Worm (Caenorhabditis elegans) whole organism, late embryonic: ENCODE data around the gene mars-1.

Experiments
- C08G9.2 ChIP-seq: sonication (generic microtip); optimal IDR thresholded peaks from 2 replicates; lab custom pipeline; 2016; ENCODE audit warnings: mild to moderate bottlenecking, missing genetic modification characterization, moderate library complexity, missing compliant biosample characterization
- F13H6.1 ChIP-seq: sonication (generic microtip); optimal IDR thresholded peaks from 2 replicates; lab custom pipeline; 2016; ENCODE audit warnings: missing genetic modification characterization, missing compliant biosample characterization
- K09A11.1 ChIP-seq: sonication (generic microtip); optimal IDR thresholded peaks from 2 replicates; lab custom pipeline; 2017; ENCODE audit warnings: antibody characterized with exemption, mild to moderate bottlenecking, missing genetic modification characterization, missing compliant biosample characterization; ENCODE audit not compliant: insufficient read depth
- T23F11.4 ChIP-seq: fragments of 200-800 bp; sonication (Bioruptor generic); optimal IDR thresholded peaks from 2 replicates; lab custom pipeline; 2018; ENCODE audit warnings: mild to moderate bottlenecking, missing genetic modification characterization, missing compliant biosample characterization
- Y22D7AL.16 ChIP-seq: sonication (generic microtip); optimal IDR thresholded peaks from 2 replicates; lab custom pipeline; 2016; ENCODE audit warnings: missing genetic modification characterization, missing compliant biosample characterization
- ama-1 ChIP-seq: fragments of 150-350 bp; optimal IDR thresholded peaks from 2 replicates; lab custom pipeline; 2014
- ceh-14 ChIP-seq: sonication (generic microtip); optimal IDR thresholded peaks from 2 replicates; lab custom pipeline; 2016; ENCODE audit warnings: missing genotype, missing genetic modification characterization, missing compliant biosample characterization
- ceh-19 ChIP-seq: fragments of 200-800 bp; sonication (Bioruptor generic); optimal IDR thresholded peaks from 2 replicates; lab custom pipeline; 2018; ENCODE audit warnings: mild to moderate bottlenecking, missing genetic modification characterization, missing compliant biosample characterization
- ceh-2 ChIP-seq: sonication (generic microtip); optimal IDR thresholded peaks from 2 replicates; lab custom pipeline; 2016; ENCODE audit warnings: missing genotype, missing genetic modification characterization, missing compliant biosample characterization
- ceh-30 ChIP-seq: fragments of 150-350 bp; optimal IDR thresholded peaks from 2 replicates; lab custom pipeline; 2014; ENCODE audit warnings: missing biosample characterization, missing genetic modification characterization
- ceh-31 ChIP-seq: sonication (generic microtip); optimal IDR thresholded peaks from 2 replicates; lab custom pipeline; 2016; ENCODE audit warnings: missing genetic modification characterization, missing compliant biosample characterization
- ceh-45 ChIP-seq: fragments of 200-800 bp; sonication (Bioruptor generic); IDR thresholded peaks from 2 replicates; pipeline ENCODE4 v1.3.6; 2022; ENCODE audit warnings: missing genetic modification reagents, missing genetic modification characterization, missing compliant biosample characterization
- ceh-6 ChIP-seq: fragments of 200-800 bp; sonication (Bioruptor generic); optimal IDR thresholded peaks from 2 replicates; lab custom pipeline; 2018; ENCODE audit warnings: mild to moderate bottlenecking, missing genetic modification characterization, missing compliant biosample characterization
- ceh-9 ChIP-seq: sonication (generic microtip); optimal IDR thresholded peaks from 2 replicates; lab custom pipeline; 2016; ENCODE audit warnings: mild to moderate bottlenecking, missing genetic modification characterization, inconsistent platforms, missing compliant biosample characterization
- dve-1 ChIP-seq: sonication (generic microtip); optimal IDR thresholded peaks from 2 replicates; lab custom pipeline; 2017; ENCODE audit warnings: antibody characterized with exemption, mild to moderate bottlenecking, missing genetic modification characterization, missing compliant biosample characterization
- elt-2 ChIP-seq: sonication (generic microtip); optimal IDR thresholded peaks from 2 replicates; lab custom pipeline; 2016; ENCODE audit warnings: missing genetic modification reagents, missing genetic modification characterization, missing compliant biosample characterization
- elt-4 ChIP-seq: sonication (generic microtip); optimal IDR thresholded peaks from 2 replicates; lab custom pipeline; 2016; ENCODE audit warnings: missing genetic modification characterization, missing compliant biosample characterization
- ets-4 ChIP-seq: sonication (generic microtip); optimal IDR thresholded peaks from 2 replicates; lab custom pipeline; 2016; ENCODE audit warnings: missing genetic modification characterization, missing compliant biosample characterization
- fax-1 ChIP-seq: sonication (generic microtip); optimal IDR thresholded peaks from 2 replicates; lab custom pipeline; 2016; ENCODE audit warnings: missing genotype, missing genetic modification characterization, missing compliant biosample characterization
- fkh-10 ChIP-seq: fragments of 150-350 bp; optimal IDR thresholded peaks from 2 replicates; lab custom pipeline; 2014; ENCODE audit warnings: missing biosample characterization, missing genetic modification reagents, missing genetic modification characterization
- hlh-6 ChIP-seq: sonication (generic microtip); optimal IDR thresholded peaks from 2 replicates; lab custom pipeline; 2016; ENCODE audit warnings: missing genotype, missing genetic modification characterization, missing compliant biosample characterization
- madf-2 ChIP-seq: sonication (generic microtip); optimal IDR thresholded peaks from 2 replicates; lab custom pipeline; 2017; ENCODE audit warnings: missing genetic modification characterization, missing compliant biosample characterization
- mec-3 ChIP-seq: sonication (generic microtip); optimal IDR thresholded peaks from 2 replicates; lab custom pipeline; 2016; ENCODE audit warnings: borderline replicate concordance, missing genetic modification characterization, missing compliant biosample characterization
- nfya-1 ChIP-seq: sonication (generic microtip); optimal IDR thresholded peaks from 2 replicates; lab custom pipeline; 2017; ENCODE audit warnings: missing genetic modification characterization, mild to moderate bottlenecking, missing compliant biosample characterization, antibody characterized with exemption, moderate library complexity
- nhr-11 ChIP-seq: fragments of 150-350 bp; optimal IDR thresholded peaks from 2 replicates; lab custom pipeline; 2014; ENCODE audit warnings: missing biosample characterization, missing genetic modification characterization
- nhr-232 ChIP-seq: sonication (generic microtip); optimal IDR thresholded peaks from 2 replicates; lab custom pipeline; 2016; ENCODE audit warnings: missing genetic modification characterization, missing compliant biosample characterization
- npax-4 ChIP-seq: sonication (generic microtip); optimal IDR thresholded peaks from 2 replicates; lab custom pipeline; 2016; ENCODE audit warnings: missing genetic modification characterization, missing compliant biosample characterization
- pat-9 ChIP-seq: fragments of 200-800 bp; sonication (Bioruptor generic); optimal IDR thresholded peaks from 2 replicates; lab custom pipeline; 2018; ENCODE audit warnings: mild to moderate bottlenecking, missing genetic modification characterization, moderate library complexity, missing compliant biosample characterization
- pha-4 ChIP-seq: fragments of 150-350 bp; optimal IDR thresholded peaks from 2 replicates; lab custom pipeline; 2018; ENCODE audit warnings: missing biosample characterization, missing genetic modification reagents, missing genetic modification characterization
- pqm-1 ChIP-seq: sonication (generic microtip); optimal IDR thresholded peaks from 2 replicates; lab custom pipeline; 2016; ENCODE audit warnings: missing genetic modification characterization, missing compliant biosample characterization
- pros-1 ChIP-seq: fragments of 150-350 bp; optimal IDR thresholded peaks from 2 replicates; lab custom pipeline; 2014; ENCODE audit warnings: missing biosample characterization, missing genetic modification reagents, missing genetic modification characterization
- ref-2 ChIP-seq: sonication (generic microtip); optimal IDR thresholded peaks from 2 replicates; lab custom pipeline; 2016; ENCODE audit warnings: missing genetic modification characterization, missing compliant biosample characterization
- sox-2 ChIP-seq: fragments of 200-800 bp; sonication (Bioruptor generic); IDR thresholded peaks from 2 replicates; pipeline ENCODE4 v1.3.6; 2022; ENCODE audit warnings: missing genetic modification reagents, missing genetic modification characterization, missing compliant biosample characterization
- sox-4 ChIP-seq: sonication (generic microtip); optimal IDR thresholded peaks from 2 replicates; lab custom pipeline; 2017; ENCODE audit warnings: mild to moderate bottlenecking, missing genetic modification characterization, inconsistent platforms, missing compliant biosample characterization
- syd-9 ChIP-seq: sonication (generic microtip); optimal IDR thresholded peaks from 2 replicates; lab custom pipeline; 2016; ENCODE audit warnings: mild to moderate bottlenecking, missing genetic modification characterization, moderate library complexity, missing compliant biosample characterization
- tbx-2 ChIP-seq: sonication (generic microtip); optimal IDR thresholded peaks from 2 replicates; lab custom pipeline; 2016; ENCODE audit warnings: missing genetic modification characterization, missing compliant biosample characterization
- tbx-7 ChIP-seq: sonication (generic microtip); optimal IDR thresholded peaks from 2 replicates; lab custom pipeline; 2016; ENCODE audit warnings: missing genotype, missing genetic modification characterization, missing compliant biosample characterization
- unc-86 ChIP-seq: sonication (generic microtip); optimal IDR thresholded peaks from 2 replicates; lab custom pipeline; 2016; ENCODE audit warnings: missing genetic modification characterization, missing compliant biosample characterization
- zip-5 ChIP-seq: sonication (generic microtip); optimal IDR thresholded peaks from 2 replicates; lab custom pipeline; 2016; ENCODE audit warnings: missing genetic modification characterization, missing compliant biosample characterization

Gene mars-1

DNA sequence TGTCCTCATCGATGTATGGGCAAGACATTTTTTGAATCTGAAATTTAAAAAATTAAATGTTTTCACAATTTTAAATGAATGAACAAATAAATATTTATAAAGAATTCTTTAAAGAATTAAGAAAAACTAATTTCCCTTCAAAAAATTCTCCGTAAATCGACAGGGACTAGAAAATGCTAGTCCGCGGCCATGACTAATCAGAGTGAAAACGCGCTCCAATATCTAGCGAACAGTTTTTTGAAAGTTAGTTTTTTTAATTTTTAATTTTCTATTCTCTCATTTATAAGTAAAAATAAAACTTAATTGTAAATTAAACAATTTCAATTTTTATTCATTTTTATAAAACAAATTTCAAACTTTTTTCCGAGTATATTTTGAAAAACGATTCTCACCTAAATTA, 42.5 kb downstream of the mars-1 start:
- TF ChIP-seq C08G9.2 (peak; percentile 55), zip-5 (tag; lab: Kevin White, UChicago) (peak; percentile 66), ceh-2 (tag; lab: Kevin White, UChicago) (peak; percentile 36), madf-2 (tag; lab: Kevin White, UChicago) (no peak), K09A11.1 (tag; lab: Kevin White, UChicago) (no peak), ceh-19 (GFP tag; lab: Kevin White, UChicago) (no peak), ets-4 (tag; lab: Kevin White, UChicago) (peak; percentile 44), T23F11.4 (no peak), npax-4 (tag; lab: Kevin White, UChicago) (no peak), syd-9 (tag; lab: Kevin White, UChicago) (no peak), ceh-31 (tag; lab: Kevin White, UChicago) (peak; percentile 12), ama-1 (no peak)
- TF ChIP-seq, all 69 proteins: peak for 5

DNA sequence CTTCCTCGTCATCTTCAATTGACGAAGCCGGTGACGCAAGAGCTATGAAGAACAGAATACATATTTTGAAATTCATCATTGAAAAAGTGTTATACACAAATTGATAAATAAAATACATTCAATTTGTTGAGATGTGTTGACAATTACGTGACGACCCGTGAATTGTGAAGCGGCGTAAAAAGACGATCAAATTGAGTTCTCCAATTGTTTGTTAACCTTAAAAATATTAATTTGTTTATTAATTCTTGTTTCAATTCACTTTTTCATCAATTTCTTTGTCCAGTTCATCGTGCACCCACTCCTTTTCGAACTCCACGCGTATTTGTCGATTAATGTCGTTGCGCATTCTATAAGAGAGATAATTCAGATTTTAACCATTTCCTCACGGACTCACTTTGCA, 43.1 kb downstream of the mars-1 start, which contains the start of gene spe-36:
spe-36 (minus strand) TSS at position 101 of the 400 bp plus-strand sequence.
- TF ChIP-seq fkh-10 (GFP tag; lab: Kevin White, UChicago) (no peak), ceh-31 (tag; lab: Kevin White, UChicago) (no peak), pha-4 (tag; lab: Kevin White, UChicago) (no peak), fax-1 (tag; lab: Kevin White, UChicago) (no peak), unc-86 (no peak), ceh-9 (tag; lab: Kevin White, UChicago) (no peak), pqm-1 (tag; lab: Kevin White, UChicago) (no peak), npax-4 (tag; lab: Kevin White, UChicago) (no peak), zip-5 (tag; lab: Kevin White, UChicago) (no peak), sox-4 (tag; lab: Kevin White, UChicago) (no peak), ceh-6 (GFP tag; lab: Kevin White, UChicago) (no peak), pat-9 (tag; lab: Kevin White, UChicago) (no peak), hlh-6 (no peak), ama-1 (no peak), F13H6.1 (tag; lab: Kevin White, UChicago) (no peak)

ce11 chrIV:11586484-11586883, 48.8 kb downstream of the mars-1 start:
- TF ChIP-seq Y22D7AL.16: no peak
- TF ChIP-seq nhr-11 (tag; lab: Kevin White, UChicago): no peak

ce11 chrIV:11584853-11585252, 50.4 kb downstream of the mars-1 start:
- no peak for TF ChIP-seq ceh-30
- TF ChIP-seq ceh-2 (tag; lab: Kevin White, UChicago): no peak
- no peak for TF ChIP-seq elt-4
- TF ChIP-seq tbx-7 (tag; lab: Kevin White, UChicago): no peak
- TF ChIP-seq madf-2 (tag; lab: Kevin White, UChicago): no peak
- no peak for TF ChIP-seq mec-3 (tag; lab: Kevin White, UChicago)
- TF ChIP-seq dve-1 (tag; lab: Kevin White, UChicago): no peak
- no peak for TF ChIP-seq sox-2 (GFP tag; lab: Robert Waterston, UW)
- no peak for TF ChIP-seq ceh-14 (tag; lab: Kevin White, UChicago)
- no peak for TF ChIP-seq ets-4 (tag; lab: Kevin White, UChicago)

DNA sequence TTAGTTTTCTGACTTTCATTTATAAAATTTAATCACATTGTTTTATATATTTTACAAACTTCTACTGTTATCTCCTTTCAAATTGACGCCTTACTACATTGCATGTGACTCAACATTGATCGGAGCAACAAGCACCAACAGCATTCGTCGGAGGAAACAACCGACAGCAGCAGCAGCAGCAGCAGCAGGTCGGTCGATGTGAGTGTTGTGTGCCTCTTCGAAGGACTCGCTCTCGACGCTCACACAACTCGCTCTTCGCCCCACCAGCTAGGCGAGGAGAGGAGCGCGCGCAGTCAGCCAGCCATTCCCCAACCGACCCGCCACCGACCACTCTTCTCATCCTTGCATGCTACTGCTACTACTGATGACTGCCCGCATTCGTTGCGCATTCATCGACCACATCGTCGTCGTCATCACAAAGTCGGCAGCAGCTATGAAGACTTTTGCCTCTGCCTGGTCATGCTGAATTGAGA, 51.3 kb downstream of the mars-1 start, which contains the start of gene F12F6.1:
F12F6.1 (plus strand) TSS at position 51 of the 473 bp plus-strand sequence.
- peak; percentile 20 for TF ChIP-seq elt-2 (tag; lab: Kevin White, UChicago)
- peak; percentile 31 for TF ChIP-seq T23F11.4
- no peak for TF ChIP-seq pros-1 (tag; lab: Kevin White, UChicago)
- TF ChIP-seq ceh-31 (tag; lab: Kevin White, UChicago): peak; percentile 48
- TF ChIP-seq ceh-19 (GFP tag; lab: Kevin White, UChicago): no peak
- TF ChIP-seq ceh-45: 0 out of 2 replicates have a peak, but pooled peaks have one; percentile 37
- peak; percentile 15 for TF ChIP-seq ref-2 (tag; lab: Kevin White, UChicago)
- peak; percentile 17 for TF ChIP-seq nhr-232 (tag; lab: Kevin White, UChicago)
- peak; percentile 65 for TF ChIP-seq tbx-2 (tag; lab: Kevin White, UChicago)
- TF ChIP-seq pat-9 (tag; lab: Kevin White, UChicago): no peak
- peak; percentile 40 for TF ChIP-seq nfya-1 (tag; lab: Kevin White, UChicago)
- peak; percentile 46 for TF ChIP-seq ceh-6 (GFP tag; lab: Kevin White, UChicago)
